Worm (Caenorhabditis elegans) whole organism, young adult: ENCODE data around the gene mrps-35.
A peak's percentile ranks its signal among the peaks of the same experiment; 100 is the strongest.

Experiments
- B0261.1 ChIP-seq: sonication (generic microtip); optimal IDR thresholded peaks from 2 replicates; lab custom pipeline; 2016; ENCODE audit warnings: mild to moderate bottlenecking, missing genetic modification characterization, moderate library complexity, missing compliant biosample characterization
- D2030.7 ChIP-seq: fragments of 200-800 bp; sonication (Bioruptor generic); IDR thresholded peaks from 2 replicates; pipeline ENCODE4 v1.3.6; 2022; ENCODE audit warnings: missing genetic modification reagents, missing genetic modification characterization, missing compliant biosample characterization
- F22D6.2 ChIP-seq: sonication (generic microtip); optimal IDR thresholded peaks from 2 replicates; lab custom pipeline; 2016; ENCODE audit warnings: mild to moderate bottlenecking, missing genetic modification characterization, missing compliant biosample characterization
- F49E8.2 ChIP-seq: sonication (generic microtip); optimal IDR thresholded peaks from 3 replicates; lab custom pipeline; 2017; ENCODE audit warnings: missing genetic modification characterization, mild to moderate bottlenecking, missing compliant biosample characterization, antibody characterized with exemption, moderate library complexity; ENCODE audit not compliant: insufficient read depth
- F52B5.7 ChIP-seq: sonication (generic microtip); optimal IDR thresholded peaks from 2 replicates; lab custom pipeline; 2016; ENCODE audit warnings: mild to moderate bottlenecking, missing genetic modification characterization, missing compliant biosample characterization
- F57C9.4 ChIP-seq: sonication (generic microtip); optimal IDR thresholded peaks from 2 replicates; lab custom pipeline; 2017; ENCODE audit warnings: mild to moderate bottlenecking, missing genetic modification characterization, missing compliant biosample characterization
- K11D2.4 ChIP-seq: fragments of 200-800 bp; sonication (Bioruptor generic); IDR thresholded peaks from 2 replicates; pipeline ENCODE4 v1.3.6; 2022; ENCODE audit warnings: missing genetic modification reagents, missing genetic modification characterization, missing compliant biosample characterization
- T07F8.4 ChIP-seq: sonication (generic microtip); optimal IDR thresholded peaks from 2 replicates; lab custom pipeline; 2016; ENCODE audit warnings: mild to moderate bottlenecking, missing genetic modification characterization, moderate library complexity, missing compliant biosample characterization
- akir-1 ChIP-seq: fragments of 200-800 bp; sonication (Bioruptor generic); optimal IDR thresholded peaks from 2 replicates; lab custom pipeline; 2018; ENCODE audit warnings: mild to moderate bottlenecking, missing genetic modification characterization, moderate library complexity, missing compliant biosample characterization
- ama-1 ChIP-seq, 3 experiments: fragments of 150-350 bp in 1 of 3; sonication (generic microtip) in 2 of 3; optimal IDR thresholded peaks; 2 replicates each; lab custom pipeline; 2014 to 2018; ENCODE audit warnings: missing biosample characterization in 2 of 3, missing genetic modification characterization in 2 of 3, missing genetic modification reagents in 2 of 3
- aptf-3 ChIP-seq: fragments of 200-800 bp; sonication (Bioruptor generic); IDR thresholded peaks from 2 replicates; pipeline ENCODE4 v1.3.6; 2022; ENCODE audit warnings: missing genetic modification characterization, missing compliant biosample characterization
- attf-5 ChIP-seq: fragments of 200-800 bp; sonication (Bioruptor generic); optimal IDR thresholded peaks from 2 replicates; lab custom pipeline; 2018; ENCODE audit warnings: mild to moderate bottlenecking, missing genetic modification characterization, missing compliant biosample characterization
- attf-6 ChIP-seq: fragments of 200-800 bp; sonication (Bioruptor generic); IDR thresholded peaks from 2 replicates; pipeline ENCODE4 v1.3.6; 2022; ENCODE audit warnings: missing genetic modification reagents, missing genetic modification characterization, missing compliant biosample characterization
- cebp-2 ChIP-seq: fragments of 200-800 bp; sonication (Bioruptor generic); IDR thresholded peaks from 2 replicates; pipeline ENCODE4 v1.3.6; 2022; ENCODE audit warnings: missing genetic modification characterization, missing compliant biosample characterization
- ceh-100 ChIP-seq: fragments of 200-800 bp; sonication (Bioruptor generic); IDR thresholded peaks from 2 replicates; pipeline ENCODE4 v1.3.6; 2022; ENCODE audit warnings: missing genetic modification reagents, missing genetic modification characterization, missing compliant biosample characterization
- ceh-27 ChIP-seq: fragments of 200-800 bp; sonication (Bioruptor generic); optimal IDR thresholded peaks from 2 replicates; lab custom pipeline; 2018; ENCODE audit warnings: mild to moderate bottlenecking, missing genetic modification characterization, moderate library complexity, missing compliant biosample characterization
- ceh-40 ChIP-seq: fragments of 200-800 bp; sonication (Bioruptor generic); IDR thresholded peaks from 2 replicates; pipeline ENCODE4 v1.3.6; 2022; ENCODE audit warnings: missing genetic modification characterization, missing compliant biosample characterization
- ceh-91 ChIP-seq: fragments of 200-800 bp; sonication (Bioruptor generic); IDR thresholded peaks from 2 replicates; pipeline ENCODE4 v1.3.6; 2022; ENCODE audit warnings: missing genetic modification reagents, missing genetic modification characterization, missing compliant biosample characterization
- chd-7 ChIP-seq: sonication (generic microtip); optimal IDR thresholded peaks from 2 replicates; lab custom pipeline; 2016; ENCODE audit warnings: mild to moderate bottlenecking, missing genetic modification characterization, moderate library complexity, missing compliant biosample characterization
- dox-1 ChIP-seq: fragments of 200-800 bp; sonication (Bioruptor generic); IDR thresholded peaks from 2 replicates; pipeline ENCODE4 v1.3.6; 2022; ENCODE audit warnings: missing genetic modification reagents, missing genetic modification characterization, missing compliant biosample characterization
- dpff-1 ChIP-seq: sonication (generic microtip); optimal IDR thresholded peaks from 2 replicates; lab custom pipeline; 2017; ENCODE audit warnings: mild to moderate bottlenecking, missing genetic modification characterization, missing compliant biosample characterization
- egl-18 ChIP-seq: fragments of 200-800 bp; sonication (Bioruptor generic); IDR thresholded peaks from 2 replicates; pipeline ENCODE4 v1.3.6; 2022; ENCODE audit warnings: missing genetic modification reagents, missing genetic modification characterization, missing compliant biosample characterization
- egl-44 ChIP-seq: fragments of 200-800 bp; sonication (Bioruptor generic); IDR thresholded peaks from 2 replicates; pipeline ENCODE4 v1.3.6; 2022; ENCODE audit warnings: missing genetic modification reagents, missing genetic modification characterization, missing compliant biosample characterization
- ets-4 ChIP-seq: fragments of 200-800 bp; sonication (Bioruptor generic); optimal IDR thresholded peaks from 2 replicates; lab custom pipeline; 2018; ENCODE audit warnings: mild to moderate bottlenecking, missing genetic modification characterization, missing compliant biosample characterization
- fkh-3 ChIP-seq: sonication (generic microtip); optimal IDR thresholded peaks from 2 replicates; lab custom pipeline; 2016; ENCODE audit warnings: mild to moderate bottlenecking, missing genetic modification characterization, missing compliant biosample characterization
- gei-17 ChIP-seq: fragments of 200-800 bp; sonication (Bioruptor generic); optimal IDR thresholded peaks from 2 replicates; lab custom pipeline; 2018; ENCODE audit warnings: mild to moderate bottlenecking, missing genetic modification characterization, missing compliant biosample characterization
- hlh-26 ChIP-seq: fragments of 200-800 bp; sonication (Bioruptor generic); conservative IDR thresholded peaks from 2 replicates; pipeline ENCODE4 v1.3.6; 2022; ENCODE audit warnings: missing genetic modification reagents, missing genetic modification characterization, missing compliant biosample characterization
- hmg-1.2 ChIP-seq: fragments of 200-800 bp; sonication (Bioruptor generic); IDR thresholded peaks from 2 replicates; pipeline ENCODE4 v1.3.6; 2022; ENCODE audit warnings: missing genetic modification reagents, missing genetic modification characterization, missing compliant biosample characterization
- hmg-20 ChIP-seq: fragments of 200-800 bp; sonication (Bioruptor generic); IDR thresholded peaks from 2 replicates; pipeline ENCODE4 v1.3.6; 2022; ENCODE audit warnings: missing genetic modification reagents, missing genetic modification characterization, missing compliant biosample characterization
- hsf-1 ChIP-seq: fragments of 200-800 bp; sonication (Bioruptor generic); IDR thresholded peaks from 2 replicates; pipeline ENCODE4 v1.3.6; 2022; ENCODE audit warnings: missing genetic modification reagents, missing genetic modification characterization, missing compliant biosample characterization
- lag-1 ChIP-seq: fragments of 200-800 bp; sonication (Bioruptor generic); IDR thresholded peaks from 2 replicates; pipeline ENCODE4 v1.3.6; 2022; ENCODE audit warnings: missing genetic modification reagents, missing genetic modification characterization, missing compliant biosample characterization
- let-607 ChIP-seq, 2 experiments: fragments of 200-800 bp in 1 of 2; sonication (Bioruptor generic) in 1 of 2; sonication (generic microtip) in 1 of 2; optimal IDR thresholded peaks; 2 replicates each; lab custom pipeline; 2016 to 2018; ENCODE audit warnings: mild to moderate bottlenecking in 2 of 2, missing compliant biosample characterization in 2 of 2, missing genetic modification characterization in 2 of 2, moderate library complexity in 2 of 2, missing genotype in 1 of 2
- lin-35 ChIP-seq, 3 experiments: fragments of 150-350 bp in 2 of 3; sonication (generic microtip) in 1 of 3; optimal IDR thresholded peaks; 2 replicates each; lab custom pipeline; 2014 to 2018; ENCODE audit warnings: missing biosample characterization in 3 of 3, missing genetic modification characterization in 3 of 3, missing genetic modification reagents in 3 of 3
- madf-6 ChIP-seq: fragments of 200-800 bp; sonication (Bioruptor generic); IDR thresholded peaks from 2 replicates; pipeline ENCODE4 v1.3.6; 2022; ENCODE audit warnings: missing genetic modification reagents, missing genetic modification characterization, missing compliant biosample characterization
- madf-8 ChIP-seq: fragments of 200-800 bp; sonication (Bioruptor generic); conservative IDR thresholded peaks from 2 replicates; pipeline ENCODE4 v1.3.6; 2022; ENCODE audit warnings: missing genetic modification reagents, missing genetic modification characterization, missing compliant biosample characterization
- mcd-1 ChIP-seq: fragments of 200-800 bp; sonication (Bioruptor generic); IDR thresholded peaks from 2 replicates; pipeline ENCODE4 v1.3.6; 2022; ENCODE audit warnings: missing genetic modification reagents, missing genetic modification characterization, missing compliant biosample characterization
- mes-4 ChIP-seq: sonication (generic microtip); optimal IDR thresholded peaks from 2 replicates; lab custom pipeline; 2016; ENCODE audit warnings: missing genotype, missing genetic modification characterization, missing compliant biosample characterization
- nfya-1 ChIP-seq: sonication (generic microtip); optimal IDR thresholded peaks from 2 replicates; lab custom pipeline; 2017; ENCODE audit warnings: antibody characterized with exemption, missing compliant biosample characterization, missing genetic modification characterization, borderline replicate concordance; ENCODE audit not compliant: insufficient read depth
- nfya-2 ChIP-seq: fragments of 200-800 bp; sonication (Bioruptor generic); IDR thresholded peaks from 2 replicates; pipeline ENCODE4 v1.3.6; 2022; ENCODE audit warnings: missing genetic modification reagents, missing genetic modification characterization, missing compliant biosample characterization
- nhr-80 ChIP-seq: sonication (generic microtip); optimal IDR thresholded peaks from 2 replicates; lab custom pipeline; 2016; ENCODE audit warnings: missing genetic modification characterization, missing compliant biosample characterization
- pbrm-1 ChIP-seq: fragments of 200-800 bp; sonication (Bioruptor generic); IDR thresholded peaks from 2 replicates; pipeline ENCODE4 v1.3.6; 2022; ENCODE audit warnings: missing genetic modification reagents, missing genetic modification characterization, missing compliant biosample characterization
- sea-2 ChIP-seq: fragments of 200-800 bp; sonication (Bioruptor generic); IDR thresholded peaks from 2 replicates; pipeline ENCODE4 v1.3.6; 2022; ENCODE audit warnings: missing genetic modification characterization, missing compliant biosample characterization
- snpc-1.1 ChIP-seq: sonication (generic microtip); optimal IDR thresholded peaks from 2 replicates; lab custom pipeline; 2017; ENCODE audit warnings: missing genetic modification characterization, mild to moderate bottlenecking, missing compliant biosample characterization, antibody characterized with exemption, moderate library complexity, missing genotype, missing genetic modification reagents; ENCODE audit not compliant: insufficient read depth
- snpc-1.3 ChIP-seq: sonication (generic microtip); optimal IDR thresholded peaks from 2 replicates; lab custom pipeline; 2017; ENCODE audit warnings: missing genetic modification characterization, mild to moderate bottlenecking, missing compliant biosample characterization, antibody characterized with exemption, moderate library complexity, missing genotype, missing genetic modification reagents; ENCODE audit not compliant: insufficient read depth
- somi-1 ChIP-seq: fragments of 200-800 bp; sonication (Bioruptor generic); optimal IDR thresholded peaks from 2 replicates; lab custom pipeline; 2018; ENCODE audit warnings: mild to moderate bottlenecking, missing genetic modification characterization, missing compliant biosample characterization
- tbp1 ChIP-seq: fragments of 200-800 bp; sonication (Bioruptor generic); optimal IDR thresholded peaks from 2 replicates; lab custom pipeline; 2018; ENCODE audit warnings: mild to moderate bottlenecking, missing genetic modification characterization, missing compliant biosample characterization
- ztf-22 ChIP-seq: fragments of 200-800 bp; sonication (Bioruptor generic); optimal IDR thresholded peaks from 2 replicates; lab custom pipeline; 2018; ENCODE audit warnings: mild to moderate bottlenecking, missing genetic modification characterization, moderate library complexity, missing compliant biosample characterization

mrps-35 gene

ce11 chrV:18980980-18981529, at the start of gene mrps-35, which contains the start of gene sws-1 (continued):
- TF ChIP-seq mcd-1 (GFP tag; lab: Robert Waterston, UW) (peak; percentile 74), hmg-20 (GFP tag; lab: Robert Waterston, UW) (no peak), ceh-40 (GFP tag; lab: Robert Waterston, UW) (peak; percentile 61; the same call in 1 of the 2 replicates), dpff-1 (no peak), nfya-2 (no peak), F22D6.2 (tag; lab: Kevin White, UChicago) (peak; percentile 27), snpc-1.3 (peak; percentile 25), egl-44 (GFP tag; lab: Robert Waterston, UW) (no peak), pbrm-1 (peak; percentile 61; the same call in 1 of the 2 replicates), somi-1 (no peak), T07F8.4 (tag; lab: Kevin White, UChicago) (no peak), ama-1 (optimal IDR thresholded peaks at IDR 0.05; lab: Kevin White, UChicago) (no peak), ama-1 (GFP tag; optimal IDR thresholded peaks at IDR 0.05; lab: Kevin White, UChicago) (no peak), chd-7 (no peak), ceh-91 (GFP tag; lab: Robert Waterston, UW) (peak; percentile 14; the same call in 1 of the 2 replicates), akir-1 (GFP tag; lab: Kevin White, UChicago) (no peak), sea-2 (GFP tag; lab: Robert Waterston, UW) (0 out of 2 replicates have a peak, but pooled peaks have one; percentile 16), D2030.7 (GFP tag; lab: Robert Waterston, UW) (peak; percentile 68), attf-6 (GFP tag; lab: Robert Waterston, UW) (no peak), ets-4 (GFP tag; lab: Kevin White, UChicago) (no peak), K11D2.4 (GFP tag; lab: Robert Waterston, UW) (0 out of 2 replicates have a peak, but pooled peaks have one; percentile 48), fkh-3 (tag; lab: Kevin White, UChicago) (no peak), snpc-1.1 (tag; lab: Kevin White, UChicago) (no peak), ceh-100 (GFP tag; lab: Robert Waterston, UW) (peak; percentile 27; the same call in 1 of the 2 replicates), hsf-1 (GFP tag; lab: Robert Waterston, UW) (0 out of 2 replicates have a peak, but pooled peaks have one; percentile 42), lag-1 (GFP tag; lab: Robert Waterston, UW) (no peak), F57C9.4 (tag; lab: Kevin White, UChicago) (peak; percentile 37), nhr-80 (tag; lab: Kevin White, UChicago) (no peak), dox-1 (peak; percentile 78), aptf-3 (GFP tag; lab: Robert Waterston, UW) (no peak), egl-18 (GFP tag; lab: Robert Waterston, UW) (no peak), F52B5.7 (tag; lab: Kevin White, UChicago) (no peak), tbp1 (GFP tag; lab: Kevin White, UChicago) (peak; percentile 34), F49E8.2 (no peak), nfya-1 (tag; lab: Kevin White, UChicago) (no peak), B0261.1 (no peak), madf-8 (GFP tag; lab: Robert Waterston, UW) (0 out of 2 replicates have a peak, but pooled peaks have one; percentile 33), ztf-22 (GFP tag; lab: Kevin White, UChicago) (no peak), madf-6 (peak; percentile 71), attf-5 (no peak), gei-17 (no peak), hmg-1.2 (GFP tag; lab: Robert Waterston, UW) (0 out of 2 replicates have a peak, but pooled peaks have one; percentile 19), ceh-27 (GFP tag; lab: Kevin White, UChicago) (peak; percentile 70), hlh-26 (GFP tag; lab: Robert Waterston, UW) (no peak), mes-4 (no peak), let-607 (tag; optimal IDR thresholded peaks at IDR 0.05; lab: Kevin White, UChicago) (peak in 1 of 2 experiments; percentile 53), cebp-2 (GFP tag; lab: Robert Waterston, UW) (0 out of 2 replicates have a peak, but pooled peaks have one; percentile 49), lin-35 (GFP tag; optimal IDR thresholded peaks at IDR 0.05; lab: Kevin White, UChicago) (peak in 2 of 3 experiments; percentile 25 to 72)
